Fruit fly (Drosophila melanogaster) whole organism, embryonic: ENCODE results near the gene AP-2mu.
A peak's percentile ranks its signal among the peaks of the same experiment; 100 is the strongest.

Experiments used
- Bgb ChIP-seq: fragments of 200-800 bp; sonication (Bioruptor generic); IDR thresholded peaks from 2 replicates; pipeline ENCODE4 v1.3.6; 2022; ENCODE audit warnings: missing biosample characterization, missing genetic modification characterization; ENCODE audit not compliant: partially characterized antibody
- CG10431 ChIP-seq: fragments of 200-800 bp; sonication (Bioruptor generic); optimal IDR thresholded peaks from 3 replicates; lab custom pipeline; 2018; ENCODE audit warnings: missing biosample characterization, mild to moderate bottlenecking, missing genetic modification characterization
- CG10979 ChIP-seq: fragments of 200-800 bp; sonication (Bioruptor generic); optimal IDR thresholded peaks from 2 replicates; lab custom pipeline; 2018; ENCODE audit warnings: missing biosample characterization, mild to moderate bottlenecking, missing genetic modification characterization, moderate library complexity
- CG12071 ChIP-seq: fragments of 200-800 bp; sonication (Bioruptor generic); optimal IDR thresholded peaks from 3 replicates; lab custom pipeline; 2018; ENCODE audit warnings: missing biosample characterization, mild to moderate bottlenecking, missing genetic modification characterization
- CG12219 ChIP-seq: fragments of 200-800 bp; sonication (Bioruptor generic); optimal IDR thresholded peaks from 3 replicates; lab custom pipeline; 2018; ENCODE audit warnings: missing biosample characterization, mild to moderate bottlenecking, missing genetic modification characterization
- CG12299 ChIP-seq: fragments of 200-800 bp; sonication (Bioruptor generic); optimal IDR thresholded peaks from 2 replicates; lab custom pipeline; 2018; ENCODE audit warnings: missing biosample characterization, mild to moderate bottlenecking, missing genetic modification characterization
- CG12744 ChIP-seq: fragments of 200-800 bp; sonication (Bioruptor generic); optimal IDR thresholded peaks from 2 replicates; lab custom pipeline; 2016; ENCODE audit warnings: missing biosample characterization, missing genetic modification characterization
- CG13296 ChIP-seq: fragments of 200-800 bp; sonication (Bioruptor generic); optimal IDR thresholded peaks from 3 replicates; lab custom pipeline; 2018; ENCODE audit warnings: missing biosample characterization, mild to moderate bottlenecking, missing genetic modification characterization
- CG13424 ChIP-seq: fragments of 200-800 bp; sonication (Bioruptor generic); optimal IDR thresholded peaks from 2 replicates; lab custom pipeline; 2019; ENCODE audit warnings: missing biosample characterization, mild to moderate bottlenecking, missing genetic modification characterization, moderate library complexity
- CG13775 ChIP-seq: fragments of 200-800 bp; sonication (Bioruptor generic); optimal IDR thresholded peaks from 3 replicates; lab custom pipeline; 2017; ENCODE audit warnings: missing biosample characterization, mild to moderate bottlenecking, missing genetic modification characterization
- CG14050 ChIP-seq: fragments of 200-800 bp; sonication (Bioruptor generic); IDR thresholded peaks from 3 replicates; pipeline ENCODE4 v1.3.6; 2022; ENCODE audit warnings: missing biosample characterization, missing genetic modification characterization
- CG15269 ChIP-seq: fragments of 200-800 bp; sonication (Bioruptor generic); optimal IDR thresholded peaks from 2 replicates; lab custom pipeline; 2018; ENCODE audit warnings: missing biosample characterization, mild to moderate bottlenecking, missing genetic modification characterization, moderate library complexity
- CG15601 ChIP-seq: fragments of 200-800 bp; sonication (Bioruptor generic); optimal IDR thresholded peaks from 3 replicates; lab custom pipeline; 2019; ENCODE audit warnings: missing biosample characterization, mild to moderate bottlenecking, missing genetic modification characterization, moderate library complexity
- CG18476 ChIP-seq: fragments of 200-800 bp; sonication (Bioruptor generic); optimal IDR thresholded peaks from 2 replicates; lab custom pipeline; 2016; ENCODE audit warnings: missing biosample characterization, mild to moderate bottlenecking, missing genetic modification characterization
- CG2678 ChIP-seq: fragments of 200-800 bp; sonication (Bioruptor generic); optimal IDR thresholded peaks from 3 replicates; lab custom pipeline; 2019; ENCODE audit warnings: missing biosample characterization, mild to moderate bottlenecking, missing genetic modification characterization, moderate library complexity
- CG31365 ChIP-seq: fragments of 200-800 bp; sonication (Bioruptor generic); optimal IDR thresholded peaks from 2 replicates; lab custom pipeline; 2018; ENCODE audit warnings: missing biosample characterization, mild to moderate bottlenecking, missing genetic modification characterization
- CG32532 ChIP-seq: fragments of 200-800 bp; sonication (Bioruptor generic); IDR thresholded peaks from 2 replicates; pipeline ENCODE4 v1.3.6; 2022; ENCODE audit warnings: missing biosample characterization, missing genetic modification characterization
- CG4328 ChIP-seq: fragments of 200-800 bp; sonication (Bioruptor generic); optimal IDR thresholded peaks from 3 replicates; lab custom pipeline; 2017; ENCODE audit warnings: missing biosample characterization, missing genetic modification reagents, missing genetic modification characterization
- CG6765 ChIP-seq: fragments of 200-800 bp; sonication (Bioruptor generic); optimal IDR thresholded peaks from 3 replicates; lab custom pipeline; 2017; ENCODE audit warnings: missing biosample characterization, mild to moderate bottlenecking, missing genetic modification characterization
- CG6813 ChIP-seq: fragments of 200-800 bp; sonication (Bioruptor generic); optimal IDR thresholded peaks from 2 replicates; lab custom pipeline; 2017; ENCODE audit warnings: missing biosample characterization, missing genetic modification characterization, mild to moderate bottlenecking, moderate library complexity, missing genetic modification reagents
- CG7556 ChIP-seq: fragments of 200-800 bp; sonication (Bioruptor generic); optimal IDR thresholded peaks from 2 replicates; lab custom pipeline; 2017; ENCODE audit warnings: missing biosample characterization, mild to moderate bottlenecking, missing genetic modification characterization
- CG7839 ChIP-seq: fragments of 200-800 bp; sonication (Bioruptor generic); optimal IDR thresholded peaks from 3 replicates; lab custom pipeline; 2018; ENCODE audit warnings: missing biosample characterization, mild to moderate bottlenecking, missing genetic modification characterization, moderate library complexity
- Doc3 ChIP-seq: fragments of 200-800 bp; sonication (Bioruptor generic); IDR thresholded peaks from 3 replicates; pipeline ENCODE4 v1.3.6; 2022; ENCODE audit warnings: missing biosample characterization, missing genetic modification characterization; ENCODE audit not compliant: partially characterized antibody
- Fer1 ChIP-seq: fragments of 200-800 bp; sonication (Bioruptor generic); optimal IDR thresholded peaks from 2 replicates; lab custom pipeline; 2017; ENCODE audit warnings: missing biosample characterization, mild to moderate bottlenecking, missing genetic modification characterization
- Hmr ChIP-seq: fragments of 200-800 bp; sonication (Bioruptor generic); optimal IDR thresholded peaks from 3 replicates; lab custom pipeline; 2017; ENCODE audit warnings: mild to moderate bottlenecking, missing biosample characterization, missing genetic modification reagents, missing genetic modification characterization
- MTF-1 ChIP-seq: fragments of 200-800 bp; sonication (Bioruptor generic); optimal IDR thresholded peaks from 2 replicates; lab custom pipeline; 2018; ENCODE audit warnings: missing biosample characterization, mild to moderate bottlenecking, missing genetic modification characterization, borderline replicate concordance
- Meics ChIP-seq: fragments of 200-800 bp; sonication (Bioruptor generic); optimal IDR thresholded peaks from 2 replicates; lab custom pipeline; 2017; ENCODE audit warnings: missing biosample characterization, mild to moderate bottlenecking, missing genetic modification characterization
- NfI ChIP-seq: fragments of 200-800 bp; sonication (Bioruptor generic); optimal IDR thresholded peaks from 3 replicates; lab custom pipeline; 2018; ENCODE audit warnings: missing biosample characterization, mild to moderate bottlenecking, missing genetic modification characterization, moderate library complexity
- cato ChIP-seq: fragments of 200-800 bp; sonication (Bioruptor generic); optimal IDR thresholded peaks from 2 replicates; lab custom pipeline; 2016; ENCODE audit warnings: missing biosample characterization, missing genetic modification characterization, borderline replicate concordance
- chm ChIP-seq: fragments of 200-800 bp; sonication (Bioruptor generic); IDR thresholded peaks from 2 replicates; pipeline ENCODE4 v1.3.6; 2022; ENCODE audit warnings: missing biosample characterization, missing genetic modification characterization
- crc ChIP-seq: fragments of 200-800 bp; sonication (Bioruptor generic); optimal IDR thresholded peaks from 2 replicates; lab custom pipeline; 2016; ENCODE audit warnings: missing biosample characterization, missing genetic modification characterization
- dm ChIP-seq: fragments of 200-800 bp; sonication (Bioruptor generic); optimal IDR thresholded peaks from 3 replicates; lab custom pipeline; 2016; ENCODE audit warnings: missing biosample characterization, missing genetic modification characterization
- gem ChIP-seq: fragments of 200-800 bp; sonication (Bioruptor generic); optimal IDR thresholded peaks from 2 replicates; lab custom pipeline; 2019; ENCODE audit warnings: missing biosample characterization, mild to moderate bottlenecking, missing genetic modification characterization, moderate library complexity
- grau ChIP-seq: fragments of 200-800 bp; optimal IDR thresholded peaks from 3 replicates; lab custom pipeline; 2019; ENCODE audit warnings: missing biosample characterization, mild to moderate bottlenecking, missing genetic modification characterization, moderate library complexity
- grn ChIP-seq: fragments of 200-800 bp; sonication (Bioruptor generic); optimal IDR thresholded peaks from 3 replicates; lab custom pipeline; 2017; ENCODE audit warnings: missing biosample characterization, missing genetic modification characterization
- gsb-n ChIP-seq: fragments of 200-800 bp; sonication (Bioruptor generic); optimal IDR thresholded peaks from 3 replicates; lab custom pipeline; 2018; ENCODE audit warnings: missing biosample characterization, mild to moderate bottlenecking, missing genetic modification characterization
- h ChIP-seq: fragments of >200 bp; optimal IDR thresholded peaks from 2 replicates; lab custom pipeline; 2017
- kni ChIP-seq: fragments of 200-800 bp; sonication (Bioruptor generic); optimal IDR thresholded peaks from 3 replicates; lab custom pipeline; 2017; ENCODE audit warnings: mild to moderate bottlenecking, missing biosample characterization, missing genetic modification reagents, missing genetic modification characterization
- otp ChIP-seq: fragments of 200-800 bp; sonication (Bioruptor generic); IDR thresholded peaks from 3 replicates; pipeline ENCODE4, ENCODE4 v1.3.6; 2022; ENCODE audit warnings: missing biosample characterization, missing genetic modification characterization
- pzg ChIP-seq: fragments of 200-800 bp; sonication (Bioruptor generic); optimal IDR thresholded peaks from 3 replicates; lab custom pipeline; 2018; ENCODE audit warnings: missing biosample characterization, mild to moderate bottlenecking, missing genetic modification characterization, moderate library complexity
- row ChIP-seq: fragments of 200-800 bp; sonication (Bioruptor generic); IDR thresholded peaks from 3 replicates; pipeline ENCODE4 v1.3.6; 2022; ENCODE audit warnings: missing biosample characterization, missing genetic modification characterization
- schlank ChIP-seq: fragments of 200-800 bp; sonication (Bioruptor generic); optimal IDR thresholded peaks from 2 replicates; lab custom pipeline; 2018; ENCODE audit warnings: missing biosample characterization, mild to moderate bottlenecking, missing genetic modification characterization
- slbo ChIP-seq: fragments of 200-800 bp; sonication (Bioruptor generic); IDR thresholded peaks from 2 replicates; pipeline ENCODE4 v1.3.6; 2022; ENCODE audit warnings: missing biosample characterization, missing genetic modification characterization
- stc ChIP-seq: fragments of 200-800 bp; sonication (Bioruptor generic); IDR thresholded peaks from 2 replicates; pipeline ENCODE4 v1.3.6; 2022; ENCODE audit warnings: missing biosample characterization, missing genetic modification characterization
- sug ChIP-seq: fragments of 200-800 bp; optimal IDR thresholded peaks from 2 replicates; lab custom pipeline; 2019; ENCODE audit warnings: missing biosample characterization, mild to moderate bottlenecking, missing genetic modification characterization, moderate library complexity
- tgo ChIP-seq: fragments of 200-800 bp; sonication (Bioruptor generic); IDR thresholded peaks from 3 replicates; pipeline ENCODE4 v1.3.6; 2022; ENCODE audit warnings: missing biosample characterization, missing genetic modification characterization
- unpg ChIP-seq: fragments of 200-800 bp; sonication (Bioruptor generic); optimal IDR thresholded peaks from 3 replicates; lab custom pipeline; 2018; ENCODE audit warnings: missing biosample characterization, mild to moderate bottlenecking, missing genetic modification characterization, moderate library complexity

The AP-2mu gene

dm6 chr3R:22456007-22456406 lies 6.2 kb upstream of the AP-2mu start (continued):
- TF ChIP-seq Doc3 (GFP tag; lab: Robert Waterston, UW) (no peak), Meics (GFP tag; lab: Kevin White, UChicago) (no peak), MTF-1 (GFP tag; lab: Kevin White, UChicago) (no peak)
- TF ChIP-seq, all 482 proteins: peak for 4

dm6 chr3R:22464611-22465113 lies 2.4 kb downstream of the AP-2mu start, which contains the start of gene CG7054:
Gene CG7054 (plus strand): TSS chr3R:22464985.
- no peak for TF ChIP-seq tgo (GFP tag; lab: Robert Waterston, UW)
- peak; percentile 48 for TF ChIP-seq NfI (GFP tag; lab: Kevin White, UChicago)
- peak; percentile 22; the same call in 1 of the 2 replicates for TF ChIP-seq chm
- TF ChIP-seq grau (tag; lab: Kevin White, UChicago) = peak; percentile 35
- no peak for TF ChIP-seq kni (GFP tag; lab: Kevin White, UChicago)
- TF ChIP-seq CG13296 (GFP tag; lab: Kevin White, UChicago) = peak; percentile 45
- TF ChIP-seq CG7839 (tag; lab: Kevin White, UChicago) = peak; percentile 53
- TF ChIP-seq grn (GFP tag; lab: Kevin White, UChicago) = peak; percentile 84
- TF ChIP-seq CG6765 (GFP tag; lab: Kevin White, UChicago) = peak; percentile 31
- peak; percentile 21 for TF ChIP-seq Fer1 (GFP tag; lab: Kevin White, UChicago)
- TF ChIP-seq CG18476 (GFP tag; lab: Kevin White, UChicago) = peak; percentile 70
- TF ChIP-seq sug (tag; lab: Kevin White, UChicago) = peak; percentile 81
- TF ChIP-seq pzg (GFP tag; lab: Kevin White, UChicago) = peak; percentile 16
- TF ChIP-seq CG13775 (GFP tag; lab: Kevin White, UChicago) = peak; percentile 9
- peak; percentile 37; the same call in 1 of the 2 replicates for TF ChIP-seq CG32532 (GFP tag; lab: Robert Waterston, UW)
- no peak for TF ChIP-seq gem
- TF ChIP-seq Hmr = peak; percentile 74
- peak; percentile 64 for TF ChIP-seq CG12071 (GFP tag; lab: Kevin White, UChicago)
- peak; percentile 9 for TF ChIP-seq CG12219 (GFP tag; lab: Kevin White, UChicago)
- TF ChIP-seq CG13424 (tag; lab: Kevin White, UChicago) = peak; percentile 27
- TF ChIP-seq CG12299 (tag; lab: Kevin White, UChicago) = peak; percentile 27
- no peak for TF ChIP-seq CG31365 (tag; lab: Kevin White, UChicago)
- TF ChIP-seq crc (GFP tag; lab: Kevin White, UChicago) = no peak
- peak; percentile 7 for TF ChIP-seq CG15601 (tag; lab: Kevin White, UChicago)
- TF ChIP-seq cato (GFP tag; lab: Kevin White, UChicago) = no peak
- no peak for TF ChIP-seq otp
- no peak for TF ChIP-seq h (lab: Kevin White, UChicago)
- TF ChIP-seq dm (GFP tag; lab: Kevin White, UChicago) = no peak
- no peak for TF ChIP-seq schlank (tag; lab: Kevin White, UChicago)
- peak; percentile 47; the same call in 2 of the 3 replicates for TF ChIP-seq row
- TF ChIP-seq CG4328 (GFP tag; lab: Kevin White, UChicago) = peak; percentile 6
- TF ChIP-seq CG7556 (GFP tag; lab: Kevin White, UChicago) = peak; percentile 29
- no peak for TF ChIP-seq CG10979 (tag; lab: Kevin White, UChicago)
- TF ChIP-seq CG12744 (GFP tag; lab: Kevin White, UChicago) = no peak
- peak; percentile 61 for TF ChIP-seq CG2678 (tag; lab: Kevin White, UChicago)
- TF ChIP-seq CG15269 = peak; percentile 63
- peak; percentile 22 for TF ChIP-seq unpg
- TF ChIP-seq CG6813 (GFP tag; lab: Kevin White, UChicago) = peak; percentile 6
- no peak; the same call in 1 of the 2 replicates for TF ChIP-seq Bgb (GFP tag; lab: Robert Waterston, UW)
- peak; percentile 31 for TF ChIP-seq MTF-1 (GFP tag; lab: Kevin White, UChicago)
- TF ChIP-seq gsb-n = no peak
- peak; percentile 37; the same call in 1 of the 2 replicates for TF ChIP-seq slbo (GFP tag; lab: Robert Waterston, UW)
- no peak for TF ChIP-seq CG10431 (GFP tag; lab: Kevin White, UChicago)
- TF ChIP-seq stc = no peak
- no peak for TF ChIP-seq CG14050 (GFP tag; lab: Robert Waterston, UW)
